Fruit fly (Drosophila melanogaster) whole organism: ENCODE measurements around the gene CG43230.
A peak's percentile ranks its signal among the peaks of the same experiment; 100 is the strongest.

Source experiments
- CG8478 ChIP-seq: fragments of >200 bp; optimal IDR thresholded peaks from 2 replicates; lab custom pipeline; 2018; ENCODE audit warnings: inconsistent platforms
- Dll ChIP-seq: fragments of >200 bp; optimal IDR thresholded peaks from 2 replicates; lab custom pipeline; 2017
- EcR ChIP-seq, 2 experiments: fragments of >200 bp; optimal IDR thresholded peaks; 2 replicates each; lab custom pipeline; 2017; ENCODE audit warnings: missing biosample characterization in 2 of 2, missing genetic modification characterization in 2 of 2, missing genetic modification reagents in 2 of 2
- pan ChIP-seq: fragments of >200 bp; optimal IDR thresholded peaks from 2 replicates; lab custom pipeline; 2017
- psq ChIP-seq: fragments of >200 bp; optimal IDR thresholded peaks from 2 replicates; lab custom pipeline; 2017
- usp ChIP-seq: fragments of >200 bp; optimal IDR thresholded peaks from 2 replicates; lab custom pipeline; 2017; ENCODE audit warnings: missing biosample characterization, missing genetic modification characterization, mixed read lengths

CG43230 gene

dm6 chr2L:15214922-15215321 lies at the start of gene CG43230:
CG43230 (plus strand) TSS chr2L:15215222.
- TF ChIP-seq Dll: no peak
- TF ChIP-seq EcR (GFP tag; optimal IDR thresholded peaks at IDR 0.05; lab: Kevin White, UChicago): no peak
- TF ChIP-seq CG8478 (lab: Kevin White, UChicago): no peak
- TF ChIP-seq usp: no peak
- TF ChIP-seq psq (lab: Kevin White, UChicago): no peak
- TF ChIP-seq pan (lab: Kevin White, UChicago): no peak

DNA sequence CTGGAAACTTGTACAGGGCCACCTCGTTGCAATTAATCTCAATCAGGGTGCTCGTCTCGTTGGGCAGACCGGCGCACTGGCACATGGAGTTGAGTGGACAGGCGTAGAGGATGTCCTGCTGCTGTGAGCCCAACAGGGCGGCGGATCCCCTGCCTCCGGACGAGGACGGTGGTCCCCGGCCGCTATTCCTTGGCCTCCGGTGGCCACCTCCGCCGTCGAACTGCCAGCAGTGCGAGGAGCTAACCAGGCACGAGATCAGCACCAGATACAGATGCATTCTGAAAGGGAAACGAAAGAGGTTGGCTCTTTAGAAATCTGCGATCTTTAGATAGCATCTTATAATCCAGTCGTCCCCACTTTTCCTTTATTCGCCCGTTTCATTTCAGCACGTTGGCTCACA lies 37.0 kb upstream of the CG43230 start:
- TF ChIP-seq psq (lab: Kevin White, UChicago) (no peak), CG8478 (lab: Kevin White, UChicago) (no peak), Dll (no peak), pan (lab: Kevin White, UChicago) (no peak)

DNA sequence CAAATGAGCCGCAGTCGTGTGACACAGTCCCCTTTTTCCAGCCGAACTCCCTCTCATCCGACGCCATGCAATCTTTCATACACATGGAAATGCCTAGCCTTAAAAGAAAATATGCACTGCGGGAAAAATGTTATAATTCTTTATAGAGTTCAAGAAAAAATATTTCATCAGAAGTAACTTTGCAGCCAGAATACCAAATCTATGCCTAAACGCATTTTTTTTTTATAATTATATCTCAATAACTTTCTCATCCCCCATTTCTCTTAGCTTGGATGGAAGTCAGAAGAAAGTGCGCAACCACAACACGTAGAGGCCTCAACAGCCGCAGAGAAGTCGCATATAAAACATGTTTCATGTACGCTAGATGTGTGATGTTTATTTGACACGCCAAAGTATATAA lies 36.0 kb upstream of the CG43230 start:
- TF ChIP-seq EcR (GFP tag; optimal IDR thresholded peaks at IDR 0.05; lab: Kevin White, UChicago): no peak
- TF ChIP-seq pan (lab: Kevin White, UChicago): no peak
- no peak for TF ChIP-seq Dll
- TF ChIP-seq psq (lab: Kevin White, UChicago): no peak
- no peak for TF ChIP-seq CG8478 (lab: Kevin White, UChicago)
- TF ChIP-seq usp: no peak

DNA sequence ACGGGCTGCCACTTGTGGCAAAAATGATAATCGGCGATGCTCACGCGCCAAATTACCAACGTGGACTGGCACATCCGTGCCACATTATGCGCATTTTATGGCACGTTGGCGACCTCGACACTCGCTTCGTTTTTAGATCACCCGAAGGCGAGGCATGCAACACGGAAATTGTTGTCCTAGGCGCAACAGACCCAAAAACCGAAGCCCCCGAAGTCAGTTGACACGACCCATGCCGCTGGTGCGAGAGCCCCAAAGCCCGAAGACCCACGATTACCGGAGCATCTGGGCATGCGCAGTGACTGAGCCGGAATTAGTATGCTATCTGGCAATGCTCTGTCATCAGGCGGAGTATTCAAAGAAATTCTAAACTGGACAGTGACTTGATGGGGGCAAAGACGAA lies 14.6 kb upstream of the CG43230 start, which contains the start of gene CG4168:
Gene CG4168 (minus strand): TSS at position 51 of the 400 bp plus-strand sequence.
- TF ChIP-seq pan (lab: Kevin White, UChicago): no peak
- TF ChIP-seq usp: no peak

DNA sequence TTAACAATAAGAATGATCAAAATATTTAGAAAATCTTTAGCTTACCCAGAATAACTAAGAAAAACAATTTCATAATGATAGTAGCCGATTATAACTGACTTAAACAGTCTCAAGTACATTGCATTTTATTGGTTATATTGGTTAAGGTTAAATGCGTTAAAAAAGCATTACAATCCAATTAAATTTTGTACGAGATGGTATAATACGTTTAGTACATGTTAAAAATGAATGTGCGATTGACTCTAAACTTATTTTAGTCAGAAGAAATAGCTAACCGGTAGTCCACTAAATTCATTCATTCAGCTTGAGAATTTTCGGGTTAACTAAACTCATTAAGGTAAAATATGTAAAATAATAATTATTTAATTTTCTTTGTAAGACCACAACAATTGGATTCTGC lies 13.0 kb upstream of the CG43230 start, which contains the start of gene Sfp35C:
Gene Sfp35C (minus strand): TSS at position 101 of the 400 bp plus-strand sequence.
- TF ChIP-seq pan (lab: Kevin White, UChicago): no peak
- no peak for TF ChIP-seq Dll
- TF ChIP-seq EcR (GFP tag; optimal IDR thresholded peaks at IDR 0.05; lab: Kevin White, UChicago): no peak
- TF ChIP-seq usp: no peak
- no peak for TF ChIP-seq psq (lab: Kevin White, UChicago)
- no peak for TF ChIP-seq CG8478 (lab: Kevin White, UChicago)

- TF ChIP-seq Dll: no peak
- TF ChIP-seq EcR (GFP tag; optimal IDR thresholded peaks at IDR 0.05; lab: Kevin White, UChicago): no peak
- no peak for TF ChIP-seq CG8478 (lab: Kevin White, UChicago)
- no peak for TF ChIP-seq psq (lab: Kevin White, UChicago)
- no peak for TF ChIP-seq pan (lab: Kevin White, UChicago)
- TF ChIP-seq usp: no peak
Measured at dm6 chr2L:15211489-15211888, 3.5 kb upstream of the CG43230 start.

DNA sequence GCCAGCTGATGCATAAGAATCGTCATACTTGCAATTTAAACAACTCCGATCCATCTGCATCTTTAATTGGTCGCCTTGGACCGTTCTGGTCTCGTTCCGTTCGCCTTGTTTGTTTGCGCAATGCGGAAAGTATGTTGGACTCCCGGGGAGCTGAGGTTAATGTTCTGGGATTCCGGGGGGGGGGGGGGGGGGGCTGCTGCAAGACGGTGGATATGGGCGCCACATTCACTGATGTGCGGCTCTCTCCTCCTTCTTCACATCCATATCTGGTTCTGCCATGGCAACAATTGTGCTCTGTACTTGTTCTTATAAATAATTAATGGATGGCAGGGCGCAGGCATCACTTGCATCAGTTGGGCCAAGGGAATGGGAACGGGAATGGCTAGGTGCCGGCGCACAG lies 28.4 kb downstream of the CG43230 start:
- TF ChIP-seq EcR (GFP tag; optimal IDR thresholded peaks at IDR 0.05; lab: Kevin White, UChicago): peak in 1 of 2 experiments; percentile 69
- TF ChIP-seq Dll: no peak

- no peak for TF ChIP-seq CG8478 (lab: Kevin White, UChicago)
- no peak for TF ChIP-seq usp
- no peak for TF ChIP-seq psq (lab: Kevin White, UChicago)
- no peak for TF ChIP-seq pan (lab: Kevin White, UChicago)
- TF ChIP-seq Dll: no peak
- TF ChIP-seq EcR (GFP tag; optimal IDR thresholded peaks at IDR 0.05; lab: Kevin White, UChicago): no peak
Measured at dm6 chr2L:15244708-15245107, 29.7 kb downstream of the CG43230 start.

- TF ChIP-seq Dll: no peak
- TF ChIP-seq psq (lab: Kevin White, UChicago): no peak
- TF ChIP-seq usp: no peak
- no peak for TF ChIP-seq pan (lab: Kevin White, UChicago)
Measured at dm6 chr2L:15247614-15248013, 32.6 kb downstream of the CG43230 start, which contains the start of gene ZnT35C. ZnT35C (minus strand) TSS chr2L:15247714.

dm6 chr2L:15248163-15249005 lies 33.4 kb downstream of the CG43230 start, which contains the start of gene dao:
dao (plus strand) TSS chr2L:15248879.
- TF ChIP-seq psq (lab: Kevin White, UChicago): no peak

DNA sequence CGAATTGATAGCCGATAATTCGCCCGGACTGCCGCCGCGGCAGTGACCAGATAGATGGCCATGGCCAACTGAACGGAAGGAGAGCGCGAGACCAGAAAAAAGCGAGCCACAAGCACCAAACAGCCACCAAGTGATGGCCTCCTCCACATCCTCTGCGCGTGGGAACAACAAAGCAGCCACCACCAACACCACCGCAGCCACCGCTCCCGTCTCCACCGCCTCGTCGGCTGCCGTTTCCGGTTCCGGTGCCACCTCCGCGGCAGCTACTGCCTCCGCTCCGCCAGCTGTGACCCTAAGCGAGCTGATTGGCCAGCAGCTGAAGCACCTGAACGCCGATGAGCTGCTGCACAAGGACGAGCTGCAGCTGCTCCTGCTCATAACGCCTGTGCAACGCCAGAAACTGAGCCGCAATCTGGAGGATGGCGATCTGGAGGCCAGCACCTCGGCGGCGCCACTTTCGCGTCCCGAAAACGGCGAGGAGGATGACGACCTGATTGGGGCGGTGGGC lies 34.0 kb downstream of the CG43230 start:
- TF ChIP-seq pan (lab: Kevin White, UChicago): no peak
- no peak for TF ChIP-seq usp
- no peak for TF ChIP-seq CG8478 (lab: Kevin White, UChicago)
- no peak for TF ChIP-seq psq (lab: Kevin White, UChicago)
- no peak for TF ChIP-seq EcR (GFP tag; optimal IDR thresholded peaks at IDR 0.05; lab: Kevin White, UChicago)
- TF ChIP-seq Dll: no peak

DNA sequence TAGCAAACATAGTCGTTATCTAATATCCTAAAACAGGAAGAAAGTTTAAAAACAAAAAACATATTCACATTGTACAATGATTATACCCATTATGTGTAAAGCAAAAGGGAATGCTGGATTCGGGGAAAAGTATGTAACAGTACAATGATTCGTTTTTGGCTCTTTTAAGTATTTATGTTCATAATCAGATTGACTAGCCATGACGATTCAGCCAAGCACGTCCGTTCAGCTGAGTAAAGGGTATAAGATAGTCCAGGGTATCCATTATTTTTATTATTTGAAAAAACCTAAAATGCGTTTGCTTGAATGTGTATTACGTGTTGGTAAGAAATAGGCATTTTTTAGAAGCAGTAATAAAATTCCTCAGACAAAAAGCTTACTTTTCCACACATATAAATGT lies 34.7 kb downstream of the CG43230 start:
- TF ChIP-seq Dll: no peak
- TF ChIP-seq pan (lab: Kevin White, UChicago): no peak
- TF ChIP-seq usp: no peak
- TF ChIP-seq EcR (GFP tag; optimal IDR thresholded peaks at IDR 0.05; lab: Kevin White, UChicago): no peak
- no peak for TF ChIP-seq psq (lab: Kevin White, UChicago)
- no peak for TF ChIP-seq CG8478 (lab: Kevin White, UChicago)
